Worm (Caenorhabditis elegans): Measurements from ENCODE around the gene flr-4.

flr-4 gene

DNA sequence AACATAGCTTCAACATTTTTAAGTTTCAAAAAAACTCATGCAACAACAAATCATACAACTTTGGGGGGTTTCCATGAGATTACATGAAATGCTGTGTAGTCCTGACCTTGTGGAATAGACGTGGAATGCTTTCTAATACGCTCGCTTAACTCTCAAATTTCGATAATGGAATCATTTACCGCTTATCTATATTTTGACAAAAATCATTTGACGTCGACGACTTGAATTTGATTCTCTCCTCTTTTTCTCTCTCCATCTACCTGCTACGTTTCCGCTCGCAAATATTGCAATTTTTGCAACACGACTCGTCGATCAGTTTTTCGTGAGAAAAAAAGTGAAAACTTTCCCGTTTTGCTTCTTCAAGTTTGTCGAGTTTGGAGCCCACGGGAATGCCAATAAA lies at the start of gene flr-4:
Gene flr-4 (plus strand): TSS at position 275 of the 400 bp plus-strand sequence.
- TF ChIP-seq spr-1 (tag; optimal IDR thresholded peaks at IDR 0.05) (no peak), nhr-77 (tag; optimal IDR thresholded peaks at IDR 0.05) (peak; percentile 17), hlh-30 (tag; optimal IDR thresholded peaks at IDR 0.05; ENCODE audit: insufficient read depth) (peak; percentile 20), dve-1 (tag; optimal IDR thresholded peaks at IDR 0.05; ENCODE audit: insufficient read depth) (peak; percentile 28), nhr-28 (tag; optimal IDR thresholded peaks at IDR 0.05) (peak; percentile 54), daf-16 (GFP tag; optimal IDR thresholded peaks at IDR 0.05) (no peak), daf-16 (tag; optimal IDR thresholded peaks at IDR 0.05) (peak; percentile 33), ceh-32 (tag; optimal IDR thresholded peaks at IDR 0.05; ENCODE audit: poor library complexity) (no peak), pqm-1 (tag; optimal IDR thresholded peaks at IDR 0.05) (peak; percentile 62), dmd-6 (GFP tag; IDR thresholded peaks at IDR 0.05) (peak; percentile 81), hlh-11 (tag; optimal IDR thresholded peaks at IDR 0.05) (peak; percentile 16), snpc-4 (tag; optimal IDR thresholded peaks at IDR 0.05) (no peak)

DNA sequence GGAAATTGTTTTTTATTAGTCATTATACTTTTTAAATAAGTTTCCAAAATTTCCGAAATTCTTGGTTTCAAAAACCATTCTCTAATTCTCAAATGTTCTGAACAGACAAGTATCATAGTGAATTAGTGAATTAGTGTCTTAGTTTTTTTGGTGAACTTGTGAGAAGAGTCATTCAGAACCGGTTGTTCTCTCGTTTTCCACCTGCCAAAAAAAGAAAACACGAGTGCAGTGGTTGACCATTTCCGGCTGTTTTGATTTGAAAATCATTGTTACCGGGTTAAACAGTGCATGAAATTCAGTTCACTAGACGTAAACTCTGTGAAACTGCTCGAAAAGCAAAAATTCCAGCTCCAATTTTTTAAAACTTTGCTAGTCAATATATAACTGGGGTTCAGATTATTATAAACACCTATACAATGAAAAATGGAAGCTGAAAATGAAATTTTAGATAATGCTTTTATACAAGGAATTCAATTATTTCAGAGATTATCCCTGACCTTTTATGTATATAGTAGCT lies 49.4 kb upstream of the flr-4 start:
- peak; percentile 91 for TF ChIP-seq aha-1 (tag)
- TF ChIP-seq nhr-6 (tag; optimal IDR thresholded peaks at IDR 0.05) = no peak

DNA sequence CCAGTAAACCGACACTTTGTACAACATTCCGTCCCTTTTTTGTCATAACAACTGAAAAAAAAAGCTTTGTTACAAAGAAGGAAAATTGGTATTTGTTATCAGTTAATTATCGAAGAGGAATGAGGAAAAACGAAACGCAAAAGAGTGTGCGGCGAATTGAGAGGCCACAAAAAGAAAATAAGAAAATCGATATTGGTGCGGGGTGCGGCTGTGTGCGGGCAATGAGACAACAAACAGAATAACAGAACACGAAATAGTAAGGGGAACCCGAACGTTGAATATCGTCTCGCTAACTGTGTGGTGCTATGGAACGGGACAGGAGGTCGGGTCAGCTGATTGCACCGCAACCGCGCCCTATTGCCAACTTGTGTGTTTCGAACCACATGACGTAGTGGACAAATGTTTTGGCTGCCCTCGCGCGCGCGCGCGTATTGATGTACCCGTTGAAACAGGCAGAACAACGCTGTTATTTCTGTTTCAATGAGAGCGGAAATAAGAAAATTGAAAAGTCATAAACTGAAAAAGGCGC lies 48.6 kb upstream of the flr-4 start, which contains the start of gene C18B12.4:
Gene C18B12.4 (minus strand): TSS at position 51 of the 529 bp plus-strand sequence.
- TF ChIP-seq unc-39 (tag; optimal IDR thresholded peaks at IDR 0.05) (no peak), nhr-48 (tag; optimal IDR thresholded peaks at IDR 0.05) (peak; percentile 76), egl-27 (tag; optimal IDR thresholded peaks at IDR 0.05) (no peak), egl-43 (GFP tag; IDR thresholded peaks at IDR 0.05) (no peak; the same call in 1 of the 2 replicates), ces-1 (GFP tag; optimal IDR thresholded peaks at IDR 0.05) (no peak), ZK546.5 (tag; optimal IDR thresholded peaks at IDR 0.05) (no peak), php-3 (GFP tag; IDR thresholded peaks at IDR 0.05) (peak; percentile 55; the same call in 1 of the 2 replicates), mdl-1 (tag; optimal IDR thresholded peaks at IDR 0.05) (peak; percentile 67 to 92), D1046.2 (GFP tag; IDR thresholded peaks at IDR 0.05) (no peak), lir-3 (tag; optimal IDR thresholded peaks at IDR 0.05) (no peak), tag-97 (GFP tag; IDR thresholded peaks at IDR 0.05) (no peak), lin-13 (GFP tag; optimal IDR thresholded peaks at IDR 0.05) (peak; percentile 93), ama-1 (optimal IDR thresholded peaks at IDR 0.05) (peak; percentile 78), nhr-28 (tag; optimal IDR thresholded peaks at IDR 0.05) (peak; percentile 93), mxl-2 (GFP tag; conservative IDR thresholded peaks at IDR 0.05) (no peak), madf-9 (GFP tag; conservative IDR thresholded peaks at IDR 0.05) (peak; percentile 77; the same call in 1 of the 2 replicates), rbr-2 (tag; optimal IDR thresholded peaks at IDR 0.05) (peak; percentile 84), lsy-2 (tag; optimal IDR thresholded peaks at IDR 0.05) (peak; percentile 60 to 80), ceh-32 (tag; optimal IDR thresholded peaks at IDR 0.05; ENCODE audit: poor library complexity) (no peak), skn-1 (tag; optimal IDR thresholded peaks at IDR 0.05) (no peak), Y105C5A.15 (GFP tag; IDR thresholded peaks at IDR 0.05) (no peak), R02D3.7 (tag; optimal IDR thresholded peaks at IDR 0.05) (no peak), fos-1 (tag; optimal IDR thresholded peaks at IDR 0.05) (no peak), Y5F2A.4 (GFP tag; optimal IDR thresholded peaks at IDR 0.05) (no peak), mes-2 (tag; optimal IDR thresholded peaks at IDR 0.05; ENCODE audit: poor library complexity, severe bottlenecking) (peak; percentile 72), nhr-102 (tag; optimal IDR thresholded peaks at IDR 0.05) (peak; percentile 59), lim-7 (GFP tag; IDR thresholded peaks at IDR 0.05) (no peak), nhr-237 (tag; optimal IDR thresholded peaks at IDR 0.05) (no peak), T20F7.1 (GFP tag; optimal IDR thresholded peaks at IDR 0.05) (peak; percentile 75), zip-2 (tag; optimal IDR thresholded peaks at IDR 0.05) (no peak), lin-38 (GFP tag; IDR thresholded peaks at IDR 0.05) (peak; percentile 93), nhr-41 (GFP tag; IDR thresholded peaks at IDR 0.05) (0 out of 2 replicates have a peak, but pooled peaks have one; percentile 67), snpc-4 (tag; optimal IDR thresholded peaks at IDR 0.05) (no peak), daf-12 (tag; optimal IDR thresholded peaks at IDR 0.05) (no peak), zfp-2 (tag; optimal IDR thresholded peaks at IDR 0.05) (peak; percentile 58), zfp-3 (GFP tag; conservative IDR thresholded peaks at IDR 0.05) (0 out of 2 replicates have a peak, but pooled peaks have one; percentile 36), nhr-11 (tag; optimal IDR thresholded peaks at IDR 0.05) (peak; percentile 95)

Data from whole organism, L4 larva.